Worm (Caenorhabditis elegans) whole organism, L3 larva: ENCODE measurements around the gene gtf-2H3.

Source experiments
- R02D3.7 ChIP-seq: fragments of 150-350 bp; optimal IDR thresholded peaks from 2 replicates; lab custom pipeline; 2014; ENCODE audit warnings: missing biosample characterization, missing genetic modification characterization
- ZK546.5 ChIP-seq: sonication (generic microtip); optimal IDR thresholded peaks from 2 replicates; lab custom pipeline; 2017; ENCODE audit warnings: missing biosample characterization, missing genetic modification characterization
- aly-2 ChIP-seq: fragments of 150-350 bp; optimal IDR thresholded peaks from 2 replicates; lab custom pipeline; 2014; ENCODE audit warnings: missing biosample characterization, missing genetic modification characterization
- ama-1 ChIP-seq: fragments of 150-350 bp; optimal IDR thresholded peaks from 2 replicates; lab custom pipeline; 2018
- ceh-28 ChIP-seq: fragments of 150-350 bp; optimal IDR thresholded peaks from 2 replicates; lab custom pipeline; 2014; ENCODE audit warnings: missing biosample characterization, missing genetic modification reagents, missing genetic modification characterization
- ceh-82 ChIP-seq: fragments of 150-350 bp; optimal IDR thresholded peaks from 2 replicates; lab custom pipeline; 2014; ENCODE audit warnings: missing biosample characterization, missing genetic modification characterization
- ceh-9 ChIP-seq: sonication (generic microtip); optimal IDR thresholded peaks from 2 replicates; lab custom pipeline; 2018; ENCODE audit warnings: missing biosample characterization, missing genetic modification characterization
- daf-12 ChIP-seq: fragments of 150-350 bp; optimal IDR thresholded peaks from 2 replicates; lab custom pipeline; 2014; ENCODE audit warnings: missing biosample characterization, missing genetic modification reagents, missing genetic modification characterization
- egl-27 ChIP-seq: sonication (generic microtip); optimal IDR thresholded peaks from 4 replicates; lab custom pipeline; 2017; ENCODE audit warnings: missing biosample characterization, missing genetic modification reagents, missing genetic modification characterization
- egl-5 ChIP-seq: fragments of 150-350 bp; optimal IDR thresholded peaks from 2 replicates; lab custom pipeline; 2017; ENCODE audit warnings: missing biosample characterization, missing genetic modification reagents, missing genetic modification characterization, inconsistent platforms
- elt-1 ChIP-seq: fragments of 150-350 bp; optimal IDR thresholded peaks from 2 replicates; lab custom pipeline; 2014; ENCODE audit warnings: missing biosample characterization, missing genetic modification characterization
- elt-2 ChIP-seq: sonication (generic microtip); optimal IDR thresholded peaks from 2 replicates; lab custom pipeline; 2016; ENCODE audit warnings: missing genetic modification reagents, mild to moderate bottlenecking, missing genetic modification characterization, missing compliant biosample characterization
- elt-3 ChIP-seq, 3 experiments: fragments of 150-350 bp in 1 of 3; sonication (generic microtip) in 2 of 3; optimal IDR thresholded peaks; 2 replicates in 2 of 3; 4 replicates in 1 of 3; lab custom pipeline; 2014 to 2017; ENCODE audit warnings: missing biosample characterization in 3 of 3, missing genetic modification characterization in 3 of 3
- eor-1 ChIP-seq, 2 experiments: fragments of 150-350 bp; optimal IDR thresholded peaks; 2 replicates each; lab custom pipeline; 2014 to 2018; ENCODE audit warnings: missing biosample characterization in 2 of 2, missing genetic modification characterization in 2 of 2
- fkh-10 ChIP-seq: sonication (generic microtip); optimal IDR thresholded peaks from 2 replicates; lab custom pipeline; 2017; ENCODE audit warnings: missing biosample characterization, missing genetic modification reagents, missing genetic modification characterization
- fkh-2 ChIP-seq: fragments of 150-350 bp; optimal IDR thresholded peaks from 2 replicates; lab custom pipeline; 2014; ENCODE audit warnings: missing biosample characterization, missing genetic modification reagents, missing genetic modification characterization
- fos-1 ChIP-seq: fragments of 150-350 bp; optimal IDR thresholded peaks from 2 replicates; lab custom pipeline; 2014; ENCODE audit warnings: missing biosample characterization, missing genetic modification characterization
- hmg-11 ChIP-seq: sonication (generic microtip); optimal IDR thresholded peaks from 2 replicates; lab custom pipeline; 2016; ENCODE audit warnings: missing genetic modification characterization, missing compliant biosample characterization
- jun-1 ChIP-seq: fragments of 150-350 bp; optimal IDR thresholded peaks from 2 replicates; lab custom pipeline; 2014; ENCODE audit warnings: missing biosample characterization, missing genetic modification reagents, missing genetic modification characterization
- lin-15B ChIP-seq: fragments of 150-350 bp; optimal IDR thresholded peaks from 2 replicates; lab custom pipeline; 2014; ENCODE audit warnings: missing biosample characterization, missing genetic modification characterization
- lin-39 ChIP-seq: fragments of 150-350 bp; optimal IDR thresholded peaks from 2 replicates; lab custom pipeline; 2018; ENCODE audit warnings: missing biosample characterization, missing genetic modification reagents, missing genetic modification characterization
- lsy-12 ChIP-seq: sonication (generic microtip); optimal IDR thresholded peaks from 2 replicates; lab custom pipeline; 2016; ENCODE audit warnings: mild to moderate bottlenecking, missing genetic modification characterization, missing compliant biosample characterization
- mdl-1 ChIP-seq: fragments of 150-350 bp; optimal IDR thresholded peaks from 2 replicates; lab custom pipeline; 2014; ENCODE audit warnings: missing biosample characterization, missing genetic modification characterization
- nfya-1 ChIP-seq: sonication (generic microtip); optimal IDR thresholded peaks from 2 replicates; lab custom pipeline; 2017; ENCODE audit warnings: missing genetic modification characterization, mild to moderate bottlenecking, missing compliant biosample characterization, antibody characterized with exemption, moderate library complexity; ENCODE audit not compliant: insufficient read depth
- nhr-11 ChIP-seq: fragments of 150-350 bp; optimal IDR thresholded peaks from 2 replicates; lab custom pipeline; 2014; ENCODE audit warnings: missing biosample characterization, missing genetic modification characterization
- nhr-12 ChIP-seq: fragments of 150-350 bp; optimal IDR thresholded peaks from 2 replicates; lab custom pipeline; 2014; ENCODE audit warnings: missing biosample characterization, missing genetic modification characterization
- nhr-23 ChIP-seq: fragments of 150-350 bp; optimal IDR thresholded peaks from 2 replicates; lab custom pipeline; 2014; ENCODE audit warnings: missing biosample characterization, missing genetic modification reagents, missing genetic modification characterization
- nhr-237 ChIP-seq: fragments of 150-350 bp; optimal IDR thresholded peaks from 2 replicates; lab custom pipeline; 2014; ENCODE audit warnings: missing biosample characterization, missing genetic modification characterization
- nhr-25 ChIP-seq: sonication (generic microtip); optimal IDR thresholded peaks from 2 replicates; lab custom pipeline; 2017; ENCODE audit warnings: missing biosample characterization, missing genetic modification characterization
- nhr-43 ChIP-seq: sonication (generic microtip); optimal IDR thresholded peaks from 2 replicates; lab custom pipeline; 2016; ENCODE audit warnings: mild to moderate bottlenecking, missing genetic modification characterization, missing compliant biosample characterization; ENCODE audit not compliant: poor library complexity, severe bottlenecking
- nhr-67 ChIP-seq: fragments of 150-350 bp; optimal IDR thresholded peaks from 2 replicates; lab custom pipeline; 2014; ENCODE audit warnings: missing biosample characterization, missing genetic modification characterization
- nhr-76 ChIP-seq: fragments of 150-350 bp; sonication (generic microtip); optimal IDR thresholded peaks from 5 replicates; lab custom pipeline; 2014; ENCODE audit warnings: missing biosample characterization, missing genetic modification characterization
- pha-4 ChIP-seq: fragments of 150-350 bp; optimal IDR thresholded peaks from 2 replicates; lab custom pipeline; 2014; ENCODE audit warnings: missing biosample characterization, missing genetic modification reagents, missing genetic modification characterization
- pqm-1 ChIP-seq: fragments of 150-350 bp; optimal IDR thresholded peaks from 2 replicates; lab custom pipeline; 2017; ENCODE audit warnings: missing biosample characterization, missing genetic modification characterization, inconsistent platforms
- sea-2 ChIP-seq: fragments of 150-350 bp; sonication (generic microtip); optimal IDR thresholded peaks from 4 replicates; lab custom pipeline; 2014; ENCODE audit warnings: missing biosample characterization, missing genetic modification reagents, missing genetic modification characterization
- skn-1 ChIP-seq: fragments of 150-350 bp; optimal IDR thresholded peaks from 2 replicates; lab custom pipeline; 2014; ENCODE audit warnings: missing biosample characterization, missing genetic modification characterization
- snpc-4 ChIP-seq: fragments of 150-350 bp; optimal IDR thresholded peaks from 2 replicates; lab custom pipeline; 2014; ENCODE audit warnings: missing biosample characterization, missing genetic modification characterization
- tbx-2 ChIP-seq: sonication (generic microtip); optimal IDR thresholded peaks from 2 replicates; lab custom pipeline; 2016; ENCODE audit warnings: mild to moderate bottlenecking, missing genetic modification characterization, missing compliant biosample characterization
- unc-62 ChIP-seq: fragments of 150-350 bp; sonication (generic microtip); optimal IDR thresholded peaks from 4 replicates; lab custom pipeline; 2014; ENCODE audit warnings: missing biosample characterization, missing genetic modification reagents, missing genetic modification characterization
- zag-1 ChIP-seq: fragments of 150-350 bp; optimal IDR thresholded peaks from 2 replicates; lab custom pipeline; 2014; ENCODE audit warnings: missing biosample characterization, missing genetic modification characterization
- ztf-11 ChIP-seq: fragments of 150-350 bp; optimal IDR thresholded peaks from 2 replicates; lab custom pipeline; 2014; ENCODE audit warnings: missing biosample characterization, missing genetic modification characterization
- ztf-4 ChIP-seq: fragments of 150-350 bp; optimal IDR thresholded peaks from 2 replicates; lab custom pipeline; 2014; ENCODE audit warnings: missing biosample characterization, missing genetic modification characterization

Gene gtf-2H3

ce11 chrIII:10106390-10106789 lies 13.6 kb downstream of the gtf-2H3 start, which contains the start of gene srt-55:
Gene srt-55 (minus strand): TSS chrIII:10106490.
- no peak for TF ChIP-seq ama-1 (lab: Kevin White, UChicago)
- no peak for TF ChIP-seq elt-1 (tag; lab: Kevin White, UChicago)
- TF ChIP-seq daf-12 (tag; lab: Kevin White, UChicago) = no peak
- TF ChIP-seq lsy-12 (tag; lab: Kevin White, UChicago) = no peak
- TF ChIP-seq fos-1 = no peak
- no peak for TF ChIP-seq lin-39 (tag; lab: Kevin White, UChicago)
- no peak for TF ChIP-seq nhr-23
- TF ChIP-seq mdl-1 (tag; lab: Kevin White, UChicago) = no peak
- TF ChIP-seq ZK546.5 = no peak
- TF ChIP-seq sea-2 (GFP tag; lab: Kevin White, UChicago) = no peak
- no peak for TF ChIP-seq ceh-82 (tag; lab: Kevin White, UChicago)
- no peak for TF ChIP-seq ztf-11 (tag; lab: Kevin White, UChicago)
- TF ChIP-seq nhr-25 = no peak
- TF ChIP-seq aly-2 (tag; lab: Kevin White, UChicago) = no peak
- TF ChIP-seq nhr-76 (tag; lab: Kevin White, UChicago) = no peak
- TF ChIP-seq pha-4 = no peak
- no peak for TF ChIP-seq ztf-4 (tag; lab: Kevin White, UChicago)

- TF ChIP-seq nhr-237 (tag; lab: Kevin White, UChicago) (no peak), fkh-10 (GFP tag; lab: Kevin White, UChicago) (no peak), skn-1 (tag; lab: Kevin White, UChicago) (no peak), lin-15B (tag; lab: Kevin White, UChicago) (no peak), jun-1 (tag; lab: Kevin White, UChicago) (no peak), nhr-67 (tag; lab: Kevin White, UChicago) (no peak), fkh-2 (tag; lab: Kevin White, UChicago) (no peak), lsy-12 (tag; lab: Kevin White, UChicago) (no peak), ceh-9 (tag; lab: Kevin White, UChicago) (no peak), nfya-1 (no peak), unc-62 (no peak), hmg-11 (tag; lab: Kevin White, UChicago) (no peak), elt-2 (tag; lab: Kevin White, UChicago) (no peak)
Measured at ce11 chrIII:10101352-10101751, 18.6 kb downstream of the gtf-2H3 start, which contains the start of gene kel-10. Gene kel-10 (minus strand): TSS chrIII:10101452.

DNA sequence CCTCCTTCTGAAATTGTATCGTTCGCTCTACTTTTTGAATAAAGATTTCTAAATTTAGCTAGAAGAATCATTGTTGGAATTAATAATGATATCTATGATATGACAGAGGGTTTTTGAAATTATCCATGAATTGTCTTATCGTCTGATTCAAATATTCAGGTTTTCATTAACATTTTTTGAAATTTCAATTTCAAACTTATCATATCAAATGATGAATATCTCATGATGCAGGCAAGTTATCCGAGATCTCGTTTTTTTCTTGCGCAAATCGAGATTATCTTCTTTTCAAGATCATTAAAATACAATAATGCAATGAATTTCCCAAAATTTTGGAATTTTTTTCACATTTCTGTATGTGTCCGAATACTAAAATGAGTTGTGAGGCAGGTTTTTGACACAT lies 22.0 kb downstream of the gtf-2H3 start, which contains the start of gene spop-1:
Gene spop-1, minus strand, starts transcription at position 101 of the 400 bp plus-strand sequence.
- TF ChIP-seq zag-1 (tag; lab: Kevin White, UChicago) (no peak), lin-39 (tag; lab: Kevin White, UChicago) (no peak), mdl-1 (tag; lab: Kevin White, UChicago) (no peak), tbx-2 (tag; lab: Kevin White, UChicago) (no peak), nhr-43 (tag; lab: Kevin White, UChicago) (no peak), nfya-1 (no peak), nhr-23 (no peak), eor-1 (tag; optimal IDR thresholded peaks at IDR 0.05; lab: Kevin White, UChicago) (no peak), ceh-82 (tag; lab: Kevin White, UChicago) (no peak), lsy-12 (tag; lab: Kevin White, UChicago) (no peak), egl-5 (tag; lab: Kevin White, UChicago) (no peak), sea-2 (GFP tag; lab: Kevin White, UChicago) (no peak), fos-1 (no peak), unc-62 (no peak), fkh-2 (tag; lab: Kevin White, UChicago) (no peak), ceh-28 (no peak), elt-3 (tag; optimal IDR thresholded peaks at IDR 0.05; lab: Kevin White, UChicago) (no peak)

- TF ChIP-seq fkh-10 (GFP tag; lab: Kevin White, UChicago) = no peak
- TF ChIP-seq pqm-1 (tag; lab: Kevin White, UChicago) = peak; percentile 72
- no peak for TF ChIP-seq nhr-67 (tag; lab: Kevin White, UChicago)
- peak; percentile 16 for TF ChIP-seq nhr-11 (tag; lab: Kevin White, UChicago)
- TF ChIP-seq aly-2 (tag; lab: Kevin White, UChicago) = no peak
- TF ChIP-seq zag-1 (tag; lab: Kevin White, UChicago) = peak; percentile 66
- peak; percentile 52 for TF ChIP-seq snpc-4 (tag; lab: Kevin White, UChicago)
- TF ChIP-seq eor-1 (tag; optimal IDR thresholded peaks at IDR 0.05; lab: Kevin White, UChicago) = no peak
- peak; percentile 79 for TF ChIP-seq nhr-23
- TF ChIP-seq egl-5 (tag; lab: Kevin White, UChicago) = peak; percentile 80
- peak; percentile 99 for TF ChIP-seq nfya-1
- peak; percentile 99 for TF ChIP-seq hmg-11 (tag; lab: Kevin White, UChicago)
- TF ChIP-seq nhr-76 (tag; lab: Kevin White, UChicago) = no peak
- TF ChIP-seq mdl-1 (tag; lab: Kevin White, UChicago) = peak; percentile 96
- TF ChIP-seq lin-39 (tag; lab: Kevin White, UChicago) = peak; percentile 83
- TF ChIP-seq ztf-4 (tag; lab: Kevin White, UChicago) = no peak
- TF ChIP-seq ceh-9 (tag; lab: Kevin White, UChicago) = no peak
- peak; percentile 85 for TF ChIP-seq ceh-82 (tag; lab: Kevin White, UChicago)
- peak; percentile 96 for TF ChIP-seq pha-4
- TF ChIP-seq R02D3.7 (tag; lab: Kevin White, UChicago) = peak; percentile 77
- peak; percentile 47 for TF ChIP-seq egl-27 (tag; lab: Kevin White, UChicago)
- TF ChIP-seq jun-1 (tag; lab: Kevin White, UChicago) = peak; percentile 90
- no peak for TF ChIP-seq ZK546.5
- TF ChIP-seq unc-62 = peak; percentile 96
- TF ChIP-seq lsy-12 (tag; lab: Kevin White, UChicago) = peak; percentile 76
- TF ChIP-seq lin-15B (tag; lab: Kevin White, UChicago) = peak; percentile 76
- TF ChIP-seq ceh-28 = peak; percentile 95
- no peak for TF ChIP-seq nhr-12
- TF ChIP-seq elt-2 (tag; lab: Kevin White, UChicago) = peak; percentile 78
- no peak for TF ChIP-seq sea-2 (GFP tag; lab: Kevin White, UChicago)
Measured at ce11 chrIII:10096525-10096972, 23.4 kb downstream of the gtf-2H3 start.
